Worm (Caenorhabditis elegans) whole organism, mixed stage, embryonic: ENCODE measurements around the gene ubc-20.

Source experiments
- bed-3 ChIP-seq: fragments of 200-800 bp; sonication (Bioruptor generic); optimal IDR thresholded peaks from 3 replicates; lab custom pipeline; 2018; ENCODE audit warnings: mild to moderate bottlenecking, missing genetic modification characterization, moderate library complexity, missing compliant biosample characterization
- blmp-1 ChIP-seq: fragments of 150-350 bp; optimal IDR thresholded peaks from 2 replicates; lab custom pipeline; 2014; ENCODE audit warnings: missing biosample characterization, missing genetic modification characterization
- ceh-39 ChIP-seq: fragments of 150-350 bp; optimal IDR thresholded peaks from 2 replicates; lab custom pipeline; 2014; ENCODE audit warnings: missing biosample characterization, missing genetic modification characterization
- ceh-43 ChIP-seq: fragments of 200-800 bp; sonication (Bioruptor generic); optimal IDR thresholded peaks from 2 replicates; lab custom pipeline; 2018; ENCODE audit warnings: mild to moderate bottlenecking, missing genetic modification characterization, moderate library complexity, missing compliant biosample characterization
- ceh-83 ChIP-seq: fragments of 200-800 bp; sonication (Bioruptor generic); optimal IDR thresholded peaks from 2 replicates; lab custom pipeline; 2018; ENCODE audit warnings: mild to moderate bottlenecking, missing genetic modification characterization, missing compliant biosample characterization
- ces-1 ChIP-seq: fragments of 150-350 bp; optimal IDR thresholded peaks from 2 replicates; lab custom pipeline; 2014; ENCODE audit warnings: missing biosample characterization, missing genetic modification reagents, missing genetic modification characterization
- cnd-1 ChIP-seq: fragments of 200-800 bp; sonication (Bioruptor generic); optimal IDR thresholded peaks from 2 replicates; lab custom pipeline; 2018; ENCODE audit warnings: mild to moderate bottlenecking, missing genetic modification characterization, missing compliant biosample characterization
- drap-1 ChIP-seq: fragments of 200-800 bp; sonication (Bioruptor generic); optimal IDR thresholded peaks from 3 replicates; lab custom pipeline; 2018; ENCODE audit warnings: mild to moderate bottlenecking, missing genetic modification characterization, missing compliant biosample characterization
- elt-1 ChIP-seq: sonication (generic microtip); optimal IDR thresholded peaks from 2 replicates; lab custom pipeline; 2017; ENCODE audit warnings: missing genetic modification characterization, mild to moderate bottlenecking, missing compliant biosample characterization, antibody characterized with exemption, moderate library complexity, borderline replicate concordance; ENCODE audit not compliant: insufficient read depth
- elt-3 ChIP-seq: fragments of 150-350 bp; optimal IDR thresholded peaks from 2 replicates; lab custom pipeline; 2014; ENCODE audit warnings: missing biosample characterization, missing genetic modification characterization
- flh-1 ChIP-seq: fragments of 200-800 bp; sonication (Bioruptor generic); optimal IDR thresholded peaks from 2 replicates; lab custom pipeline; 2018; ENCODE audit warnings: mild to moderate bottlenecking, missing genetic modification characterization, moderate library complexity, missing compliant biosample characterization
- ham-2 ChIP-seq: fragments of 200-800 bp; sonication (Bioruptor generic); optimal IDR thresholded peaks from 2 replicates; lab custom pipeline; 2018; ENCODE audit warnings: mild to moderate bottlenecking, missing genetic modification characterization, missing compliant biosample characterization
- hlh-1 ChIP-seq: fragments of 150-350 bp; optimal IDR thresholded peaks from 2 replicates; lab custom pipeline; 2014; ENCODE audit warnings: missing biosample characterization, missing genetic modification reagents, missing genetic modification characterization
- lin-13 ChIP-seq: fragments of 150-350 bp; optimal IDR thresholded peaks from 2 replicates; lab custom pipeline; 2014; ENCODE audit warnings: missing biosample characterization, missing genetic modification characterization
- lin-32 ChIP-seq: fragments of 200-800 bp; sonication (Bioruptor generic); optimal IDR thresholded peaks from 2 replicates; lab custom pipeline; 2018; ENCODE audit warnings: mild to moderate bottlenecking, missing genetic modification characterization, missing compliant biosample characterization
- lsy-2 ChIP-seq: fragments of 150-350 bp; optimal IDR thresholded peaks from 2 replicates; lab custom pipeline; 2014; ENCODE audit warnings: missing biosample characterization, missing genetic modification characterization
- mab-5 ChIP-seq: fragments of 150-350 bp; optimal IDR thresholded peaks from 2 replicates; lab custom pipeline; 2014; ENCODE audit warnings: missing biosample characterization, missing genetic modification characterization
- mep-1 ChIP-seq: fragments of 150-350 bp; optimal IDR thresholded peaks from 2 replicates; lab custom pipeline; 2017; ENCODE audit warnings: missing biosample characterization, missing genetic modification reagents, missing genetic modification characterization, inconsistent platforms
- mls-2 ChIP-seq: sonication (generic microtip); optimal IDR thresholded peaks from 2 replicates; lab custom pipeline; 2016; ENCODE audit warnings: mild to moderate bottlenecking, missing genetic modification characterization, moderate library complexity, missing compliant biosample characterization
- nhr-12 ChIP-seq: fragments of 150-350 bp; optimal IDR thresholded peaks from 2 replicates; lab custom pipeline; 2014; ENCODE audit warnings: missing biosample characterization, missing genetic modification characterization
- nhr-2 ChIP-seq: fragments of 150-350 bp; optimal IDR thresholded peaks from 2 replicates; lab custom pipeline; 2014; ENCODE audit warnings: missing biosample characterization, missing genetic modification characterization
- nhr-237 ChIP-seq: fragments of 150-350 bp; optimal IDR thresholded peaks from 2 replicates; lab custom pipeline; 2014; ENCODE audit warnings: missing biosample characterization, missing genetic modification characterization
- nhr-28 ChIP-seq: fragments of 150-350 bp; optimal IDR thresholded peaks from 2 replicates; lab custom pipeline; 2014; ENCODE audit warnings: missing biosample characterization, missing genetic modification characterization
- nhr-76 ChIP-seq: sonication (generic microtip); optimal IDR thresholded peaks from 2 replicates; lab custom pipeline; 2017; ENCODE audit warnings: missing biosample characterization, missing genetic modification characterization
- pha-4 ChIP-seq: fragments of 150-350 bp; optimal IDR thresholded peaks from 2 replicates; lab custom pipeline; 2018; ENCODE audit warnings: missing biosample characterization, missing genetic modification reagents, missing genetic modification characterization
- sem-2 ChIP-seq: fragments of 200-800 bp; sonication (Bioruptor generic); optimal IDR thresholded peaks from 2 replicates; lab custom pipeline; 2018; ENCODE audit warnings: mild to moderate bottlenecking, missing genetic modification characterization, missing compliant biosample characterization
- snpc-4 ChIP-seq: fragments of 150-350 bp; optimal IDR thresholded peaks from 2 replicates; lab custom pipeline; 2014; ENCODE audit warnings: missing biosample characterization, missing genetic modification characterization
- sptf-1 ChIP-seq: sonication (generic microtip); optimal IDR thresholded peaks from 2 replicates; lab custom pipeline; 2017; ENCODE audit warnings: mild to moderate bottlenecking, missing genetic modification characterization, moderate library complexity, missing compliant biosample characterization
- tbx-8 ChIP-seq: fragments of 200-800 bp; sonication (Bioruptor generic); optimal IDR thresholded peaks from 2 replicates; lab custom pipeline; 2018; ENCODE audit warnings: mild to moderate bottlenecking, missing genetic modification characterization, moderate library complexity, missing compliant biosample characterization
- unc-120 ChIP-seq: sonication (generic microtip); optimal IDR thresholded peaks from 2 replicates; lab custom pipeline; 2017; ENCODE audit warnings: missing genetic modification characterization, missing compliant biosample characterization; ENCODE audit not compliant: poor library complexity, severe bottlenecking
- unc-39 ChIP-seq: fragments of 150-350 bp; optimal IDR thresholded peaks from 2 replicates; lab custom pipeline; 2014; ENCODE audit warnings: missing biosample characterization, missing genetic modification characterization
- unc-62 ChIP-seq: fragments of 150-350 bp; optimal IDR thresholded peaks from 2 replicates; lab custom pipeline; 2014; ENCODE audit warnings: missing biosample characterization, missing genetic modification reagents, missing genetic modification characterization
- zip-8 ChIP-seq: fragments of 150-350 bp; optimal IDR thresholded peaks from 2 replicates; lab custom pipeline; 2014; ENCODE audit warnings: missing biosample characterization, missing genetic modification characterization
- ztf-11 ChIP-seq: fragments of 150-350 bp; optimal IDR thresholded peaks from 2 replicates; lab custom pipeline; 2014; ENCODE audit warnings: missing biosample characterization, missing genetic modification characterization

Gene ubc-20

DNA sequence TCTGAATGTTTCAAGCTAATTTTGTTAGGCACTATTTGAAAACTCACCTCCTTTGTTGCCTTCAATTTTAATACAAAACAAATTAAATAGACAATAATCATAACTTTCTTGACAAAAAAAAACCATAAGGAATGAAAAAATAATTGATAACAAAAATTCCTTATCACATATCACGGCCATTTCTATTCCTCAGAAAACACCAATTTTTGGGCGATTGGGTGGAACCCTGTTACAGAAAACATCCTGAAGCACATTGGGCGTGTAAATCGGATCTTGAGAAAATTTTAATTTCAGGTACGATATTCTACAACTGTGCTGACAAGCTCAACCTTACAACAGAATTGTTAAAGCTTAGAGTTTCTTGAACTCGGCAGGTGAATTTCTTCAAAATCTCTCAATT, 23.9 kb upstream of the ubc-20 start, which contains the start of gene F40G9.8:
Gene F40G9.8, minus strand, starts transcription at position 101 of the 400 bp plus-strand sequence.
- TF ChIP-seq nhr-76 (tag; lab: Kevin White, UChicago) (no peak), elt-3 (tag; lab: Kevin White, UChicago) (no peak), sptf-1 (no peak)

DNA sequence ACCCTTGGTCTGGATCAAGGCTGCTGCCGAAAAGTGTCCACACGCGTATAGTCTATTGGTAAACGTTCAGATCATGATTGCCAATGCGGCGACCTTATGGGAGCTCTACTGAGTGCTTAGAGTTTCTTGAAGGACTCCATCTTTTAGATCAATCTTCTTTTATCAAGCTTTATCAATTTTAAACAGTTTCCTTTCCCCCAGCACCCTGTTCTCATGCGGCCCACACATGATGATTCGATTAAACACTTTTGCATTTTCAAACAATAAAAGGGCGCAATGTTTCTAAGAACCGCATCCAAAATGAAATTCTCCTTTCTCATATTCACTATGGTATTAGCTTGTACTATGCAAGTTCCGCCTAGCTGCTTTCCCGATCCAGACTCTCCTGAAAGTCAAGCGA, 23.2 kb upstream of the ubc-20 start, which contains the start of gene F40G9.7:
Gene F40G9.7, plus strand, starts transcription at position 301 of the 400 bp plus-strand sequence.
- TF ChIP-seq unc-39 (tag; lab: Kevin White, UChicago) (no peak), mab-5 (tag; lab: Kevin White, UChicago) (no peak), ceh-83 (GFP tag; lab: Kevin White, UChicago) (no peak), elt-1 (tag; lab: Kevin White, UChicago) (no peak), sptf-1 (no peak), hlh-1 (tag; lab: Kevin White, UChicago) (no peak), sem-2 (no peak)

DNA sequence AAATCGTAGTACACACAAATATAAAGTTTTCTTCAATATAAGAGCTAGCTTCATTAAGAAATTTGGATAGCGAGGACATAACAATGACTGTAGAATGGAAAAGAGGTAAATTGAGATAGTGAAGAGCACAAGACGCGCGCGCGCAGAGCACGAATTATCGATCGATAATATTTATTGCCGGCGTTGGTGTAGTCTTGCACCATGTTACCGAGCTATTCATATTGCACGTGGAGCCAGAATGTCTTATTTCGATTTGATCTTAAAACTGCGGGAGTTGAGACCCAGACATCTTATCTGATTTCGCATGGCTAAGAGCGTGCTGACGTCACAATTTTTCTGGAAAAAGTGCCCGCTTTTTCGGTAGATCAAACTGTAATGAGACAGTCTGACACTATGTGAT, 19.2 kb upstream of the ubc-20 start, which contains the start of gene F40G9.18:
Gene F40G9.18, minus strand, starts transcription at position 101 of the 400 bp plus-strand sequence.
- TF ChIP-seq sptf-1 (no peak), snpc-4 (tag; lab: Kevin White, UChicago) (no peak), nhr-237 (tag; lab: Kevin White, UChicago) (no peak), blmp-1 (tag; lab: Kevin White, UChicago) (no peak), bed-3 (GFP tag; lab: Kevin White, UChicago) (no peak), nhr-28 (tag; lab: Kevin White, UChicago) (no peak), flh-1 (no peak), zip-8 (no peak), ceh-43 (GFP tag; lab: Kevin White, UChicago) (no peak), ham-2 (no peak), drap-1 (GFP tag; lab: Kevin White, UChicago) (no peak), ceh-39 (tag; lab: Kevin White, UChicago) (no peak), lsy-2 (tag; lab: Kevin White, UChicago) (no peak)

DNA sequence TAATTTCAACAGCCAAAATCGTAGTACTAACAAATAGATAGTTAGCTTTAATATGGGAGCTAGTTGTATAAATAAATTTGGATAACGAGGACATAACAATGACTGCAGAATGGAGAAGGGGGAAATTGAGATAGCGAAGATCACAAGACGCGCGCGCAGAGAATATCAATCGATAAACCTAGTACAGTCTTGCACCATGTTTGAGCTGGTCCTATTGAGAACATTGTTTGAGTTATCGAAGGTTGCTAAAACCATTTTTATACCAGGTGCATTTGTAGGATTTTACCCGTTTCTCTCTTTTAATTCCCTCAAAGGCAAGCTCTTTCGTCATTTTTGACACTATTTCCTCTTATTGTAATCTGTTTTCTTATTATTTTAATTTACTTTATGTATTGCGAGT, 17.0 kb upstream of the ubc-20 start, which contains the start of the genes F40G9.9 and F40G9.12:
Gene F40G9.9, minus strand, starts transcription at position 101 of the 400 bp plus-strand sequence.
Gene F40G9.12, plus strand, starts transcription at position 231 of the 400 bp plus-strand sequence.
- TF ChIP-seq mls-2 (no peak), ceh-39 (tag; lab: Kevin White, UChicago) (no peak), unc-120 (no peak), zip-8 (no peak), snpc-4 (tag; lab: Kevin White, UChicago) (no peak), mep-1 (no peak), ztf-11 (no peak), unc-62 (GFP tag; lab: Kevin White, UChicago) (no peak), lin-13 (tag; lab: Kevin White, UChicago) (no peak), mab-5 (tag; lab: Kevin White, UChicago) (no peak), nhr-2 (tag; lab: Kevin White, UChicago) (no peak), hlh-1 (tag; lab: Kevin White, UChicago) (no peak), ham-2 (no peak)

DNA sequence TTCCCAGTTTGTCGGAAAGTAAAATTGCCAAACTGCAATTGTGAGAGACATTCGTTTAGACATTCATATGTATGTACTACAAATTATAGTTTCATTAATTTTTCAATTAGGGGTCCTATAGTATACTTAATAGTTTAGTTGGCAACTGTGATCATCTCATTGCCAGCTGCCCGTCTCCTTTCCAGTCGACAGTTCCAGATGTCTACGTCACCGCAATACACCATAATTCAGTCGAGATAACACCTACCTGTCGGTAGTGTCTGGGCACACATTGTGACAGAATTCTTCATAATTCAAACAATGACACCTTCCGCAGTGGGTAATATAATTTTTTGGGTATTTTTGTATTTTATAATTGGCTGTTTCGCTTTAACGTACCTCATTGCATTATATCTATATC, 15.1 kb upstream of the ubc-20 start, which contains the start of gene F40G9.19:
Gene F40G9.19, plus strand, starts transcription at position 301 of the 400 bp plus-strand sequence.
- no peak for TF ChIP-seq unc-120
- no peak for TF ChIP-seq mls-2
- no peak for TF ChIP-seq nhr-76 (tag; lab: Kevin White, UChicago)
- no peak for TF ChIP-seq zip-8
- no peak for TF ChIP-seq bed-3 (GFP tag; lab: Kevin White, UChicago)
- TF ChIP-seq nhr-12 = no peak
- TF ChIP-seq tbx-8 = no peak
- TF ChIP-seq elt-1 (tag; lab: Kevin White, UChicago) = no peak
- TF ChIP-seq unc-39 (tag; lab: Kevin White, UChicago) = no peak
- no peak for TF ChIP-seq sem-2
- no peak for TF ChIP-seq lin-32 (GFP tag; lab: Kevin White, UChicago)
- no peak for TF ChIP-seq lin-13 (tag; lab: Kevin White, UChicago)
- no peak for TF ChIP-seq lsy-2 (tag; lab: Kevin White, UChicago)
- no peak for TF ChIP-seq sptf-1
- no peak for TF ChIP-seq drap-1 (GFP tag; lab: Kevin White, UChicago)
- TF ChIP-seq pha-4 = no peak
- no peak for TF ChIP-seq ces-1
- TF ChIP-seq mab-5 (tag; lab: Kevin White, UChicago) = no peak
- no peak for TF ChIP-seq ceh-43 (GFP tag; lab: Kevin White, UChicago)
- no peak for TF ChIP-seq cnd-1 (tag; lab: Kevin White, UChicago)
